Worm (Caenorhabditis elegans) whole organism, young adult: Measurements from ENCODE around the gene srw-38.

Experiments
- B0019.2 ChIP-seq: fragments of 200-800 bp; sonication (Bioruptor generic); conservative IDR thresholded peaks from 2 replicates; pipeline ENCODE4 v1.3.6; 2022; ENCODE audit warnings: missing genetic modification reagents, missing genetic modification characterization, missing compliant biosample characterization
- B0261.1 ChIP-seq: sonication (generic microtip); optimal IDR thresholded peaks from 2 replicates; lab custom pipeline; 2016; ENCODE audit warnings: mild to moderate bottlenecking, missing genetic modification characterization, moderate library complexity, missing compliant biosample characterization
- C06A6.2 ChIP-seq: fragments of 200-800 bp; sonication (Bioruptor generic); conservative IDR thresholded peaks from 2 replicates; pipeline ENCODE4 v1.3.6; 2022; ENCODE audit warnings: missing genetic modification characterization, missing compliant biosample characterization
- F10E7.11 ChIP-seq: sonication (generic microtip); optimal IDR thresholded peaks from 2 replicates; lab custom pipeline; 2017; ENCODE audit warnings: mild to moderate bottlenecking, missing genetic modification characterization, moderate library complexity, missing compliant biosample characterization
- F37B4.10 ChIP-seq: fragments of 200-800 bp; sonication (Bioruptor generic); IDR thresholded peaks from 2 replicates; pipeline ENCODE4 v1.3.6; 2022; ENCODE audit warnings: missing genetic modification characterization, missing compliant biosample characterization
- F49E8.2 ChIP-seq: sonication (generic microtip); optimal IDR thresholded peaks from 3 replicates; lab custom pipeline; 2017; ENCODE audit warnings: missing genetic modification characterization, mild to moderate bottlenecking, missing compliant biosample characterization, antibody characterized with exemption, moderate library complexity; ENCODE audit not compliant: insufficient read depth
- T26A5.8 ChIP-seq: sonication (generic microtip); optimal IDR thresholded peaks from 2 replicates; lab custom pipeline; 2016; ENCODE audit warnings: missing genetic modification characterization, missing compliant biosample characterization
- Y53G8AR.9 ChIP-seq: fragments of 200-800 bp; sonication (Bioruptor generic); conservative IDR thresholded peaks from 2 replicates; pipeline ENCODE4 v1.3.6; 2022; ENCODE audit warnings: missing genetic modification reagents, missing genetic modification characterization, missing compliant biosample characterization
- akir-1 ChIP-seq: fragments of 200-800 bp; sonication (Bioruptor generic); optimal IDR thresholded peaks from 2 replicates; lab custom pipeline; 2018; ENCODE audit warnings: mild to moderate bottlenecking, missing genetic modification characterization, moderate library complexity, missing compliant biosample characterization
- athp-1 ChIP-seq: sonication (generic microtip); optimal IDR thresholded peaks from 2 replicates; lab custom pipeline; 2017; ENCODE audit warnings: mild to moderate bottlenecking, missing genetic modification characterization, missing compliant biosample characterization
- bed-2 ChIP-seq: fragments of 200-800 bp; sonication (Bioruptor generic); IDR thresholded peaks from 2 replicates; pipeline ENCODE4 v1.3.6; 2022; ENCODE audit warnings: missing genetic modification reagents, missing genetic modification characterization, missing compliant biosample characterization
- ccch-3 ChIP-seq: fragments of 200-800 bp; sonication (Bioruptor generic); optimal IDR thresholded peaks from 2 replicates; lab custom pipeline; 2018; ENCODE audit warnings: mild to moderate bottlenecking, missing genetic modification characterization, missing compliant biosample characterization
- ceh-27 ChIP-seq: fragments of 200-800 bp; sonication (Bioruptor generic); optimal IDR thresholded peaks from 2 replicates; lab custom pipeline; 2018; ENCODE audit warnings: mild to moderate bottlenecking, missing genetic modification characterization, moderate library complexity, missing compliant biosample characterization
- ceh-79 ChIP-seq: sonication (generic microtip); optimal IDR thresholded peaks from 2 replicates; lab custom pipeline; 2017; ENCODE audit warnings: mild to moderate bottlenecking, missing genetic modification characterization, missing compliant biosample characterization
- die-1 ChIP-seq: sonication (generic microtip); optimal IDR thresholded peaks from 2 replicates; lab custom pipeline; 2016; ENCODE audit warnings: missing genotype, mild to moderate bottlenecking, missing genetic modification characterization, missing compliant biosample characterization
- egrh-3 ChIP-seq: fragments of 200-800 bp; sonication (Bioruptor generic); IDR thresholded peaks from 2 replicates; pipeline ENCODE4 v1.3.6; 2022; ENCODE audit warnings: missing genetic modification reagents, missing genetic modification characterization, missing compliant biosample characterization
- hlh-12 ChIP-seq: sonication (generic microtip); optimal IDR thresholded peaks from 2 replicates; lab custom pipeline; 2016; ENCODE audit warnings: missing genetic modification characterization, missing compliant biosample characterization
- hlh-26 ChIP-seq: fragments of 200-800 bp; sonication (Bioruptor generic); conservative IDR thresholded peaks from 2 replicates; pipeline ENCODE4 v1.3.6; 2022; ENCODE audit warnings: missing genetic modification reagents, missing genetic modification characterization, missing compliant biosample characterization
- hsf-1 ChIP-seq: fragments of 200-800 bp; sonication (Bioruptor generic); IDR thresholded peaks from 2 replicates; pipeline ENCODE4 v1.3.6; 2022; ENCODE audit warnings: missing genetic modification reagents, missing genetic modification characterization, missing compliant biosample characterization
- madf-10 ChIP-seq: sonication (generic microtip); optimal IDR thresholded peaks from 2 replicates; lab custom pipeline; 2016; ENCODE audit warnings: mild to moderate bottlenecking, missing genetic modification characterization, missing compliant biosample characterization
- madf-3 ChIP-seq: fragments of 200-800 bp; sonication (Bioruptor generic); IDR thresholded peaks from 2 replicates; pipeline ENCODE4 v1.3.6; 2022; ENCODE audit warnings: missing genetic modification reagents, missing genetic modification characterization, missing compliant biosample characterization
- madf-6 ChIP-seq: fragments of 200-800 bp; sonication (Bioruptor generic); IDR thresholded peaks from 2 replicates; pipeline ENCODE4 v1.3.6; 2022; ENCODE audit warnings: missing genetic modification reagents, missing genetic modification characterization, missing compliant biosample characterization
- mes-4 ChIP-seq: sonication (generic microtip); optimal IDR thresholded peaks from 2 replicates; lab custom pipeline; 2016; ENCODE audit warnings: missing genotype, missing genetic modification characterization, missing compliant biosample characterization
- nhr-179 ChIP-seq: sonication (generic microtip); optimal IDR thresholded peaks from 2 replicates; lab custom pipeline; 2016; ENCODE audit warnings: mild to moderate bottlenecking, missing genetic modification characterization, missing compliant biosample characterization
- nhr-80 ChIP-seq: sonication (generic microtip); optimal IDR thresholded peaks from 2 replicates; lab custom pipeline; 2016; ENCODE audit warnings: missing genetic modification characterization, missing compliant biosample characterization
- pha-4 ChIP-seq: fragments of 150-350 bp; sonication (generic microtip); optimal IDR thresholded peaks from 2 replicates; lab custom pipeline; 2014; ENCODE audit warnings: missing biosample characterization, missing genetic modification reagents, missing genetic modification characterization
- somi-1 ChIP-seq: fragments of 200-800 bp; sonication (Bioruptor generic); optimal IDR thresholded peaks from 2 replicates; lab custom pipeline; 2018; ENCODE audit warnings: mild to moderate bottlenecking, missing genetic modification characterization, missing compliant biosample characterization
- tbx-9 ChIP-seq: sonication (generic microtip); optimal IDR thresholded peaks from 2 replicates; lab custom pipeline; 2016; ENCODE audit warnings: borderline replicate concordance, missing genetic modification characterization, inconsistent platforms, missing compliant biosample characterization
- unc-130 ChIP-seq: sonication (generic microtip); optimal IDR thresholded peaks from 2 replicates; lab custom pipeline; 2016; ENCODE audit warnings: missing genetic modification reagents, missing genetic modification characterization, missing compliant biosample characterization
- zfh-2 ChIP-seq: fragments of 200-800 bp; sonication (Bioruptor generic); conservative IDR thresholded peaks from 2 replicates; pipeline ENCODE4 v1.3.6; 2022; ENCODE audit warnings: missing genetic modification reagents, missing genetic modification characterization, missing compliant biosample characterization
- zim-3 ChIP-seq: sonication (generic microtip); optimal IDR thresholded peaks from 2 replicates; lab custom pipeline; 2017; ENCODE audit warnings: mild to moderate bottlenecking, missing genetic modification characterization, moderate library complexity, missing compliant biosample characterization
- ztf-18 ChIP-seq: sonication (generic microtip); optimal IDR thresholded peaks from 2 replicates; lab custom pipeline; 2016; ENCODE audit warnings: missing genotype, mild to moderate bottlenecking, missing genetic modification characterization, missing compliant biosample characterization
- ztf-28 ChIP-seq: fragments of 200-800 bp; sonication (Bioruptor generic); IDR thresholded peaks from 2 replicates; pipeline ENCODE4 v1.3.6; 2022; ENCODE audit warnings: missing genetic modification reagents, missing genetic modification characterization, missing compliant biosample characterization

The srw-38 gene

ce11 chrV:19836142-19836541 lies at the start of gene srw-38:
srw-38 (plus strand) TSS chrV:19836442.
- no peak for TF ChIP-seq ceh-27 (GFP tag; lab: Kevin White, UChicago)
- TF ChIP-seq ceh-79 (tag; lab: Kevin White, UChicago), result no peak
- TF ChIP-seq hlh-12, result no peak
- no peak for TF ChIP-seq nhr-179 (tag; lab: Kevin White, UChicago)
- no peak for TF ChIP-seq B0019.2 (GFP tag; lab: Robert Waterston, UW)
- TF ChIP-seq madf-10, result no peak
- TF ChIP-seq somi-1 (GFP tag; lab: Kevin White, UChicago), result no peak
- TF ChIP-seq F49E8.2 (tag; lab: Kevin White, UChicago), result no peak
- TF ChIP-seq ztf-28 (GFP tag; lab: Robert Waterston, UW), result no peak
- TF ChIP-seq T26A5.8 (tag; lab: Kevin White, UChicago), result no peak
- TF ChIP-seq Y53G8AR.9 (GFP tag; lab: Robert Waterston, UW), result no peak
- TF ChIP-seq hlh-26, result no peak
- TF ChIP-seq die-1 (tag; lab: Kevin White, UChicago), result no peak
- TF ChIP-seq ccch-3 (GFP tag; lab: Kevin White, UChicago), result no peak
- no peak for TF ChIP-seq madf-6 (GFP tag; lab: Robert Waterston, UW)
- no peak for TF ChIP-seq ztf-18 (tag; lab: Kevin White, UChicago)
- TF ChIP-seq athp-1 (tag; lab: Kevin White, UChicago), result no peak

ce11 chrV:19788360-19788759 lies 47.9 kb upstream of the srw-38 start, which contains the start of gene clec-258:
clec-258 (plus strand) TSS chrV:19788440.
- peak; percentile 56 for TF ChIP-seq nhr-80 (tag; lab: Kevin White, UChicago)
- no peak for TF ChIP-seq madf-3

ce11 chrV:19790248-19790647 lies 46.0 kb upstream of the srw-38 start:
- TF ChIP-seq ccch-3 (GFP tag; lab: Kevin White, UChicago), result no peak
- TF ChIP-seq B0261.1 (tag; lab: Kevin White, UChicago), result no peak
- TF ChIP-seq F37B4.10 (GFP tag; lab: Robert Waterston, UW), result no peak
- no peak for TF ChIP-seq zim-3 (tag; lab: Kevin White, UChicago)
- TF ChIP-seq zfh-2 (GFP tag; lab: Robert Waterston, UW), result peak; percentile 82
- TF ChIP-seq egrh-3, result peak; percentile 30; the same call in 1 of the 2 replicates

ce11 chrV:19794931-19795330 lies 41.3 kb upstream of the srw-38 start, which contains the start of gene M162.7:
M162.7 (minus strand) TSS chrV:19795031.
- TF ChIP-seq hsf-1 (GFP tag; lab: Robert Waterston, UW) (no peak), unc-130 (GFP tag; lab: Kevin White, UChicago) (no peak), C06A6.2 (GFP tag; lab: Robert Waterston, UW) (no peak), pha-4 (tag; lab: Kevin White, UChicago) (no peak), akir-1 (GFP tag; lab: Kevin White, UChicago) (no peak), T26A5.8 (tag; lab: Kevin White, UChicago) (no peak), F10E7.11 (tag; lab: Kevin White, UChicago) (no peak), bed-2 (GFP tag; lab: Robert Waterston, UW) (no peak)

- TF ChIP-seq mes-4 (tag; lab: Kevin White, UChicago) (no peak), tbx-9 (tag; lab: Kevin White, UChicago) (no peak)
Observed at ce11 chrV:19801033-19801432, 35.2 kb upstream of the srw-38 start, which contains the start of gene Y116F11B.2. Y116F11B.2 (minus strand) TSS chrV:19801133.
